Worm (Caenorhabditis elegans): ENCODE data around the gene ugt-37.

ce11 chrV:7157089-7157488 is 12.0 kb upstream of the ugt-37 start, which contains the start of gene ugt-39:
- no peak for TF ChIP-seq lin-35 (GFP tag; optimal IDR thresholded peaks at IDR 0.05)
- TF ChIP-seq ceh-88 (GFP tag; IDR thresholded peaks at IDR 0.05) = no peak
- no peak for TF ChIP-seq snpc-4 (tag; optimal IDR thresholded peaks at IDR 0.05)
- TF ChIP-seq unc-62 (GFP tag; optimal IDR thresholded peaks at IDR 0.05) = no peak

All from whole organism, L1 larva.